Worm (Caenorhabditis elegans): ENCODE measurements around the gene srbc-9.

DNA sequence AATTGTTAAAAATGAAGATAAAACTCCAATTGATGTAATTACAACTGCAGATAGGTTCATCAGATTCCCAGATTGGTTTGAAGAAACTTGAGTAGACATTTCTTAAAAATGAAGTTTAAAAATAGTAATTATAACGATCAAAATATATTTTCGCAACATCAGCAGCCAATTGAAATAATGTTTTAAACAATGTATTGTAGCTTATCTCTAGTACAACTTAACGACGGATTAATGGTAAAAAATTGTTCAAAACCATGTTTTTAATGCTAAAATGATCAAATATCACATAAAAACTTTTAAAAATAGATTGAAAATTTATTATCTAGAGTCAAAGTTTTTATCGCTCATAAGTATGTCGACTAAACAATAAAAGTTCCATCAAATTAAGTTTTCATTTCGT lies 4.9 kb upstream of the srbc-9 start, which contains the start of gene srbc-11:
- TF ChIP-seq syd-9 (tag; optimal IDR thresholded peaks at IDR 0.05) (no peak), nhr-11 (tag; optimal IDR thresholded peaks at IDR 0.05) (no peak), lim-6 (tag; optimal IDR thresholded peaks at IDR 0.05) (no peak), che-1 (tag; optimal IDR thresholded peaks at IDR 0.05) (no peak), elt-4 (tag; optimal IDR thresholded peaks at IDR 0.05) (no peak), unc-55 (GFP tag; optimal IDR thresholded peaks at IDR 0.05) (no peak), pqm-1 (tag; optimal IDR thresholded peaks at IDR 0.05) (no peak), ama-1 (optimal IDR thresholded peaks at IDR 0.05) (no peak), C08G9.2 (tag; optimal IDR thresholded peaks at IDR 0.05) (no peak), sox-4 (tag; optimal IDR thresholded peaks at IDR 0.05) (no peak), ceh-31 (tag; optimal IDR thresholded peaks at IDR 0.05) (no peak), fkh-10 (GFP tag; optimal IDR thresholded peaks at IDR 0.05) (no peak), hlh-30 (tag; optimal IDR thresholded peaks at IDR 0.05; ENCODE audit: insufficient read depth) (no peak)

Measured in whole organism, late embryonic.